Worm (Caenorhabditis elegans): ENCODE data around the gene old-1.

old-1 gene

DNA sequence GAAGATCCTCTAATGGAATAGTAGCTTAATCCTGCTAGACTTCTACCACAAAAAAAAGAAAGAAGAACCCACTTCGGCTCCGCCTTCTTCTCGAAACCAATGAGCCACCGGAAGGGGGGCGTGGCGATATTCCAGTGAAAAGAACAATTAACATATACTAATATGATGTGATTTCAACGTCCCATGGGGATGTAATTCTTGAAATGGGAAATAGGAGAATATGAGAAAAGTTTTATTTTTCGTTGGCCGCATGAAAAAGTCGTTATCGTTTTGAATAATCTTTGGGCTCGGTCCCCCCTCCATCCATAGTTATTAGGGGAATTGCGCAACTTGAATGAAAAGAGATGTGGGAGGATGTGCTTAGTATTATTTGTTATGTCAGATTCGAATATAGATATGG, 31.7 kb upstream of the old-1 start, which contains the start of gene unc-4:
Gene unc-4, minus strand, starts transcription at position 101 of the 400 bp plus-strand sequence.
- no peak for TF ChIP-seq bed-3 (GFP tag; optimal IDR thresholded peaks at IDR 0.05)
- TF ChIP-seq ceh-39 (tag; optimal IDR thresholded peaks at IDR 0.05) = no peak
- no peak for TF ChIP-seq ces-1 (GFP tag; optimal IDR thresholded peaks at IDR 0.05)
- no peak for TF ChIP-seq unc-120 (tag; optimal IDR thresholded peaks at IDR 0.05; ENCODE audit: poor library complexity, severe bottlenecking)
- no peak for TF ChIP-seq nhr-12 (tag; optimal IDR thresholded peaks at IDR 0.05)
- no peak for TF ChIP-seq sptf-1 (tag; optimal IDR thresholded peaks at IDR 0.05)
- no peak for TF ChIP-seq cnd-1 (tag; optimal IDR thresholded peaks at IDR 0.05)
- no peak for TF ChIP-seq lin-13 (tag; optimal IDR thresholded peaks at IDR 0.05)
- TF ChIP-seq nhr-2 (tag; optimal IDR thresholded peaks at IDR 0.05) = no peak
- TF ChIP-seq unc-39 (tag; optimal IDR thresholded peaks at IDR 0.05) = no peak
- TF ChIP-seq flh-1 (GFP tag; optimal IDR thresholded peaks at IDR 0.05) = no peak
- TF ChIP-seq nhr-76 (tag; optimal IDR thresholded peaks at IDR 0.05) = no peak
- no peak for TF ChIP-seq mep-1 (tag; optimal IDR thresholded peaks at IDR 0.05)
- TF ChIP-seq ztf-11 (tag; optimal IDR thresholded peaks at IDR 0.05) = no peak
- no peak for TF ChIP-seq snpc-4 (tag; optimal IDR thresholded peaks at IDR 0.05)
- no peak for TF ChIP-seq nhr-28 (tag; optimal IDR thresholded peaks at IDR 0.05)
- TF ChIP-seq nhr-237 (tag; optimal IDR thresholded peaks at IDR 0.05) = no peak
- TF ChIP-seq M03D4.4 (tag; optimal IDR thresholded peaks at IDR 0.05) = no peak
- no peak for TF ChIP-seq ceh-83 (GFP tag; optimal IDR thresholded peaks at IDR 0.05)

DNA sequence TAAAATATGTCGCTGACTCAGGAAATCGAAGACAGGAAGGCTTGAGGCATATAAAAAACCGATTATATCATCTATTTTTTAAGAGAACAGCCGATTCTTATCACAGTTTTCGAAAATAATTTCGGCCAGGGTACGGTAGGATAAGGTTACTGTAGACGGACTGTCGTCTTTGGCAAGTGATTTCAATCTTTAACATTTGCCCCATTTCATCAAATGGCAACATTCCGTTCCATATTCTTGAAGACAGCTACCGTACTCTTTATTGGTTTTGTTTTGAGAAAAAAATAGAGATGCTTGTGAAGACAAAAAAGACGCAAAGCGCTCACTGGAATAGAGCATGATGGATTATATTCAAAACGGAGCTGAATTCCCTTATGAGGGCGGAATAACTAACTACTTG, 30.2 kb upstream of the old-1 start:
- no peak for TF ChIP-seq tbx-8 (GFP tag; optimal IDR thresholded peaks at IDR 0.05)
- no peak for TF ChIP-seq elt-1 (tag; optimal IDR thresholded peaks at IDR 0.05; ENCODE audit: borderline replicate concordance, insufficient read depth)
- TF ChIP-seq sem-2 (GFP tag; optimal IDR thresholded peaks at IDR 0.05) = no peak
- TF ChIP-seq bed-3 (GFP tag; optimal IDR thresholded peaks at IDR 0.05) = no peak
- TF ChIP-seq flh-1 (GFP tag; optimal IDR thresholded peaks at IDR 0.05) = no peak
- no peak for TF ChIP-seq nhr-12 (tag; optimal IDR thresholded peaks at IDR 0.05)
- TF ChIP-seq ceh-83 (GFP tag; optimal IDR thresholded peaks at IDR 0.05) = no peak
- no peak for TF ChIP-seq zip-8 (tag; optimal IDR thresholded peaks at IDR 0.05)
- TF ChIP-seq mep-1 (tag; optimal IDR thresholded peaks at IDR 0.05) = no peak
- TF ChIP-seq lin-32 (GFP tag; optimal IDR thresholded peaks at IDR 0.05) = no peak
- no peak for TF ChIP-seq lsy-2 (tag; optimal IDR thresholded peaks at IDR 0.05)
- no peak for TF ChIP-seq ham-2 (GFP tag; optimal IDR thresholded peaks at IDR 0.05)
- no peak for TF ChIP-seq mls-2 (tag; optimal IDR thresholded peaks at IDR 0.05)
- TF ChIP-seq ztf-11 (tag; optimal IDR thresholded peaks at IDR 0.05) = no peak
- TF ChIP-seq hlh-1 (tag; optimal IDR thresholded peaks at IDR 0.05) = no peak
- TF ChIP-seq snpc-4 (tag; optimal IDR thresholded peaks at IDR 0.05) = no peak
- TF ChIP-seq nhr-237 (tag; optimal IDR thresholded peaks at IDR 0.05) = no peak
- TF ChIP-seq unc-62 (GFP tag; optimal IDR thresholded peaks at IDR 0.05) = no peak

- TF ChIP-seq unc-120 (tag; optimal IDR thresholded peaks at IDR 0.05; ENCODE audit: poor library complexity, severe bottlenecking) = no peak
- no peak for TF ChIP-seq sem-2 (GFP tag; optimal IDR thresholded peaks at IDR 0.05)
- no peak for TF ChIP-seq ces-1 (GFP tag; optimal IDR thresholded peaks at IDR 0.05)
- TF ChIP-seq ham-2 (GFP tag; optimal IDR thresholded peaks at IDR 0.05) = no peak
- TF ChIP-seq nhr-237 (tag; optimal IDR thresholded peaks at IDR 0.05) = no peak
- no peak for TF ChIP-seq drap-1 (GFP tag; optimal IDR thresholded peaks at IDR 0.05)
- no peak for TF ChIP-seq sptf-1 (tag; optimal IDR thresholded peaks at IDR 0.05)
- TF ChIP-seq lsy-2 (tag; optimal IDR thresholded peaks at IDR 0.05) = no peak
- TF ChIP-seq blmp-1 (tag; optimal IDR thresholded peaks at IDR 0.05) = no peak
- no peak for TF ChIP-seq ceh-43 (GFP tag; optimal IDR thresholded peaks at IDR 0.05)
- TF ChIP-seq bed-3 (GFP tag; optimal IDR thresholded peaks at IDR 0.05) = no peak
- no peak for TF ChIP-seq nhr-28 (tag; optimal IDR thresholded peaks at IDR 0.05)
- TF ChIP-seq elt-1 (tag; optimal IDR thresholded peaks at IDR 0.05; ENCODE audit: borderline replicate concordance, insufficient read depth) = no peak
- no peak for TF ChIP-seq lin-32 (GFP tag; optimal IDR thresholded peaks at IDR 0.05)
- no peak for TF ChIP-seq unc-39 (tag; optimal IDR thresholded peaks at IDR 0.05)
- TF ChIP-seq tbx-8 (GFP tag; optimal IDR thresholded peaks at IDR 0.05) = no peak
- TF ChIP-seq M03D4.4 (tag; optimal IDR thresholded peaks at IDR 0.05) = no peak
- TF ChIP-seq zip-8 (tag; optimal IDR thresholded peaks at IDR 0.05) = no peak
- TF ChIP-seq lin-13 (tag; optimal IDR thresholded peaks at IDR 0.05) = no peak
These were observed 26.6 kb upstream of the old-1 start for ce11 chrII:9895173-9895572.

- no peak for TF ChIP-seq cnd-1 (tag; optimal IDR thresholded peaks at IDR 0.05)
- no peak for TF ChIP-seq ceh-39 (tag; optimal IDR thresholded peaks at IDR 0.05)
- TF ChIP-seq nhr-237 (tag; optimal IDR thresholded peaks at IDR 0.05) = no peak
- TF ChIP-seq sptf-1 (tag; optimal IDR thresholded peaks at IDR 0.05) = no peak
- no peak for TF ChIP-seq mep-1 (tag; optimal IDR thresholded peaks at IDR 0.05)
- TF ChIP-seq ceh-43 (GFP tag; optimal IDR thresholded peaks at IDR 0.05) = no peak
- TF ChIP-seq zip-8 (tag; optimal IDR thresholded peaks at IDR 0.05) = no peak
- TF ChIP-seq unc-39 (tag; optimal IDR thresholded peaks at IDR 0.05) = no peak
- TF ChIP-seq nhr-76 (tag; optimal IDR thresholded peaks at IDR 0.05) = no peak
- TF ChIP-seq snpc-4 (tag; optimal IDR thresholded peaks at IDR 0.05) = no peak
- TF ChIP-seq hlh-1 (tag; optimal IDR thresholded peaks at IDR 0.05) = no peak
- TF ChIP-seq lsy-2 (tag; optimal IDR thresholded peaks at IDR 0.05) = no peak
- no peak for TF ChIP-seq flh-1 (GFP tag; optimal IDR thresholded peaks at IDR 0.05)
- TF ChIP-seq elt-3 (tag; optimal IDR thresholded peaks at IDR 0.05) = no peak
These were observed 25.9 kb upstream of the old-1 start, which contains the start of gene F26C11.1 for ce11 chrII:9894435-9894834. TSS of gene F26C11.1 (plus strand) at chrII:9894735.
